Fruit fly (Drosophila melanogaster): ENCODE results near the gene Utx.

DNA sequence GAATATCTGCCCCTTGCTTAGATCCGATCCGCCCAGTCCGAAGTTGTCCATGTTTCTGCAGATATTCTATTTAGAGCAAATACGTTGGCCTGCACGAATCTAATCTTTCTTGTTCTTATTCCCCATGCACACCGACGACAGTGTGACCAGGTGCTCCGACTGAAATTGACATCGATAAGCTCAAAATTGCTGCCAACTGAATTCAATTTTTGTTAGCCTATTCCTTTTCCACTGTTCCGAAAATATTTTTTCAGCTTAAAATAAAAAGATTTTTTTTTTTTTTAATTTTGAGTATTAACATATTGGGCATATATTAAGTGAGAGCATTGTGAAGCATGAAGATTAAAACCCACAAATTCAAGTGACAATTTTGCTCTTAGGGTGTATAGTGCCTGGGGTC lies 25.2 kb upstream of the Utx start, which contains the start of gene nmd:
- no peak for TF ChIP-seq h (optimal IDR thresholded peaks at IDR 0.05)
- TF ChIP-seq psq (optimal IDR thresholded peaks at IDR 0.05): no peak

Measured in Kc167 (cell line).